Fruit fly (Drosophila melanogaster): Measurements from ENCODE around the gene CG14109.

CG14109 gene

DNA sequence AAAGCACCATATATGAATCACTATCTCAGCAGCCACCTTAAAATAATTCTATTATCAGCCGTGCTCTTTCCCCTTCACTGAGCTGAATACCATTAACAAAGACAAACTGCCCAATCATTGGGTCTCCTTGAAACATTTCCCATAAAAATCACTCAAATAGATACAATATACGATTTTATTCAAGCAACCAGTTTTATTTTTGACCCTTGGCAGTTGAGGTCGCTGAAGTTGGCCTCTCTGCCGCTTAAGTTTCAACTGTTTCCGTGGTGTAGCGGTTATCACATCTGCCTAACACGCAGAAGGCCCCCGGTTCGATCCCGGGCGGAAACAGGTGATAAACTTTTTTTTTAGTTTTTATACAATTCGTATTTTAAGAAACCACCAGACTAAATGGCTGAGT lies 7.9 kb upstream of the CG14109 start (continued):
- TF ChIP-seq CG11504 (tag; optimal IDR thresholded peaks at IDR 0.05) (no peak), CG18619 (GFP tag; optimal IDR thresholded peaks at IDR 0.05) (no peak), so (GFP tag; IDR thresholded peaks at IDR 0.05) (no peak), mirr (GFP tag; optimal IDR thresholded peaks at IDR 0.05) (peak; percentile 42), CG6683 (GFP tag; optimal IDR thresholded peaks at IDR 0.05) (no peak), tap (tag; optimal IDR thresholded peaks at IDR 0.05) (no peak), vnd (GFP tag; IDR thresholded peaks at IDR 0.05; ENCODE audit: partially characterized antibody) (peak; percentile 25; the same call in 1 of the 3 replicates), CG11695 (GFP tag; IDR thresholded peaks at IDR 0.05) (no peak), CG6254 (GFP tag; optimal IDR thresholded peaks at IDR 0.05) (no peak), CG4282 (GFP tag; optimal IDR thresholded peaks at IDR 0.05) (no peak), kay (GFP tag; optimal IDR thresholded peaks at IDR 0.05) (no peak), D19A (tag; optimal IDR thresholded peaks at IDR 0.05) (no peak), gro (GFP tag; optimal IDR thresholded peaks at IDR 0.05) (no peak), jumu (GFP tag; optimal IDR thresholded peaks at IDR 0.05) (no peak), CG31388 (GFP tag; optimal IDR thresholded peaks at IDR 0.05) (no peak), CG3995 (GFP tag; optimal IDR thresholded peaks at IDR 0.05) (peak; percentile 13), CG16779 (GFP tag; IDR thresholded peaks at IDR 0.05) (no peak), CG3065 (GFP tag; optimal IDR thresholded peaks at IDR 0.05) (no peak), CG33213 (GFP tag; optimal IDR thresholded peaks at IDR 0.05) (no peak), her (GFP tag; optimal IDR thresholded peaks at IDR 0.05) (no peak), exex (tag; optimal IDR thresholded peaks at IDR 0.05) (no peak), CG18599 (GFP tag; optimal IDR thresholded peaks at IDR 0.05) (no peak), h (optimal IDR thresholded peaks at IDR 0.05) (no peak), D19B (GFP tag; optimal IDR thresholded peaks at IDR 0.05) (no peak), amos (GFP tag; IDR thresholded peaks at IDR 0.05; ENCODE audit: partially characterized antibody) (peak; percentile 79), zfh2 (GFP tag; optimal IDR thresholded peaks at IDR 0.05) (no peak), Doc3 (GFP tag; IDR thresholded peaks at IDR 0.05; ENCODE audit: partially characterized antibody) (0 out of 3 replicates have a peak, but pooled peaks have one; percentile 11), zfh1 (GFP tag; IDR thresholded peaks at IDR 0.05) (no peak), Scr (GFP tag; IDR thresholded peaks at IDR 0.05; ENCODE audit: partially characterized antibody) (0 out of 2 replicates have a peak, but pooled peaks have one; percentile 9), CG34422 (GFP tag; IDR thresholded peaks at IDR 0.05) (no peak), scrt (GFP tag; optimal IDR thresholded peaks at IDR 0.05) (no peak), br (optimal IDR thresholded peaks at IDR 0.05) (no peak), kah (GFP tag; optimal IDR thresholded peaks at IDR 0.05) (no peak), fd102C (GFP tag; optimal IDR thresholded peaks at IDR 0.05) (no peak), sc (optimal IDR thresholded peaks at IDR 0.05) (no peak), sc (GFP tag; optimal IDR thresholded peaks at IDR 0.05) (no peak), da (GFP tag; optimal IDR thresholded peaks at IDR 0.05) (no peak), p53 (GFP tag; optimal IDR thresholded peaks at IDR 0.05) (no peak), CG12769 (tag; optimal IDR thresholded peaks at IDR 0.05) (peak; percentile 64), CG8089 (GFP tag; optimal IDR thresholded peaks at IDR 0.05) (no peak), Opbp (GFP tag; IDR thresholded peaks at IDR 0.05; ENCODE audit: partially characterized antibody) (peak; percentile 81), CG12071 (GFP tag; optimal IDR thresholded peaks at IDR 0.05) (no peak), Atf3 (GFP tag; optimal IDR thresholded peaks at IDR 0.05) (no peak), CG9727 (GFP tag; optimal IDR thresholded peaks at IDR 0.05) (no peak), jing (GFP tag; optimal IDR thresholded peaks at IDR 0.05) (no peak), CG8944 (GFP tag; optimal IDR thresholded peaks at IDR 0.05) (no peak), Dbx (GFP tag; IDR thresholded peaks at IDR 0.05) (no peak), psq (GFP tag; optimal IDR thresholded peaks at IDR 0.05) (no peak), Drgx (GFP tag; IDR thresholded peaks at IDR 0.05) (no peak), wek (GFP tag; optimal IDR thresholded peaks at IDR 0.05) (peak; percentile 42), Lpt (GFP tag; optimal IDR thresholded peaks at IDR 0.05) (no peak), mam (GFP tag; optimal IDR thresholded peaks at IDR 0.05) (no peak), Awh (GFP tag; IDR thresholded peaks at IDR 0.05) (peak; percentile 47; the same call in 1 of the 2 replicates)
